Comparison of ENCODE assay signal across 1 fruit fly cellular context in genomic region chrX:8490291-8490975, dm6.
TF ChIP-seq lines count a peak whose summit lies in the region.

No protein-coding gene starts in this region.

TF ChIP-seq in whole organism, embryonic, 481 proteins besides CTCF, POLR2A, EP300 and RAD21 (continued from another document):
- TF ChIP-seq ken (GFP tag; IDR thresholded peaks at IDR 0.05; lab: Robert Waterston, UW) (0 out of 3 replicates have a peak, but pooled peaks have one; percentile 29), Hr78 (GFP tag; optimal IDR thresholded peaks at IDR 0.05; lab: Kevin White, UChicago) (peak in 1 of 2 experiments; percentile 80), CG10321 (GFP tag; IDR thresholded peaks at IDR 0.05; lab: Robert Waterston, UW) (0 out of 2 replicates have a peak, but pooled peaks have one; percentile 37), hb (GFP tag; IDR thresholded peaks at IDR 0.05; lab: Robert Waterston, UW; ENCODE audit: partially characterized antibody) (no peak), prd (optimal IDR thresholded peaks at IDR 0.05; lab: Kevin White, UChicago) (no peak), prd (GFP tag; IDR thresholded peaks at IDR 0.05; lab: Robert Waterston, UW) (no peak), CG17612 (GFP tag; IDR thresholded peaks at IDR 0.05; lab: Robert Waterston, UW) (no peak), pan (optimal IDR thresholded peaks at IDR 0.05; lab: Kevin White, UChicago) (no peak), pan (GFP tag; optimal IDR thresholded peaks at IDR 0.05 in 1 of 2, IDR thresholded peaks at IDR 0.05 in 1 of 2) (no peak), btn (GFP tag; optimal IDR thresholded peaks at IDR 0.05; lab: Kevin White, UChicago) (no peak), tx (GFP tag; optimal IDR thresholded peaks at IDR 0.05; lab: Kevin White, UChicago) (no peak), Hr51 (GFP tag; optimal IDR thresholded peaks at IDR 0.05; lab: Kevin White, UChicago) (no peak), CG11504 (tag; optimal IDR thresholded peaks at IDR 0.05; lab: Kevin White, UChicago) (no peak), CG17385 (GFP tag; optimal IDR thresholded peaks at IDR 0.05; lab: Kevin White, UChicago) (peak; percentile 25), chn (GFP tag; optimal IDR thresholded peaks at IDR 0.05; lab: Kevin White, UChicago) (no peak), Awh (GFP tag; IDR thresholded peaks at IDR 0.05; lab: Robert Waterston, UW) (no peak), exex (tag; optimal IDR thresholded peaks at IDR 0.05; lab: Kevin White, UChicago) (peak; percentile 73), eve (GFP tag; optimal IDR thresholded peaks at IDR 0.05; lab: Kevin White, UChicago) (peak in 1 of 2 experiments; percentile 57), CG7372 (GFP tag; IDR thresholded peaks at IDR 0.05; lab: Robert Waterston, UW) (no peak), CG10366 (GFP tag; IDR thresholded peaks at IDR 0.05; lab: Robert Waterston, UW) (no peak), p53 (GFP tag; optimal IDR thresholded peaks at IDR 0.05; lab: Kevin White, UChicago) (no peak), CG13424 (tag; optimal IDR thresholded peaks at IDR 0.05; lab: Kevin White, UChicago) (no peak), Antp (GFP tag; optimal IDR thresholded peaks at IDR 0.05; lab: Kevin White, UChicago) (no peak), ind (GFP tag; optimal IDR thresholded peaks at IDR 0.05; lab: Kevin White, UChicago) (no peak), Pdp1 (GFP tag; optimal IDR thresholded peaks at IDR 0.05; lab: Kevin White, UChicago) (peak in 1 of 2 experiments; percentile 51), peb (GFP tag; IDR thresholded peaks at IDR 0.05; lab: Robert Waterston, UW) (no peak), CG18011 (GFP tag; optimal IDR thresholded peaks at IDR 0.05; lab: Kevin White, UChicago) (no peak), aop (GFP tag; IDR thresholded peaks at IDR 0.05; lab: Robert Waterston, UW) (no peak)
